Worm (Caenorhabditis elegans): ENCODE results near the gene lgc-20.

The lgc-20 gene

ce11 chrII:11345570-11346029 is 2.2 kb upstream of the lgc-20 start, which contains the start of gene nduf-11 (continued):
- TF ChIP-seq mef-2 (tag; optimal IDR thresholded peaks at IDR 0.05) (no peak), nhr-76 (tag; optimal IDR thresholded peaks at IDR 0.05) (no peak), hpl-2 (GFP tag; optimal IDR thresholded peaks at IDR 0.05) (no peak), egl-13 (tag; optimal IDR thresholded peaks at IDR 0.05) (peak; percentile 56), tlp-1 (tag; optimal IDR thresholded peaks at IDR 0.05) (no peak), nhr-20 (tag; optimal IDR thresholded peaks at IDR 0.05) (peak; percentile 87), xbp-1 (tag; optimal IDR thresholded peaks at IDR 0.05) (peak; percentile 87), efl-3 (GFP tag; optimal IDR thresholded peaks at IDR 0.05) (peak; percentile 8), mep-1 (tag; optimal IDR thresholded peaks at IDR 0.05) (peak; percentile 93)

ce11 chrII:11344554-11344953 is 1.1 kb upstream of the lgc-20 start:
- no peak for TF ChIP-seq ceh-63 (GFP tag; optimal IDR thresholded peaks at IDR 0.05)
- no peak for TF ChIP-seq zip-4 (GFP tag; optimal IDR thresholded peaks at IDR 0.05)
- TF ChIP-seq rnt-1 (tag; optimal IDR thresholded peaks at IDR 0.05): no peak

- no peak for TF ChIP-seq nhr-90 (tag; optimal IDR thresholded peaks at IDR 0.05; ENCODE audit: poor library complexity)
- no peak for TF ChIP-seq lin-35 (GFP tag; optimal IDR thresholded peaks at IDR 0.05)
- no peak for TF ChIP-seq unc-130 (tag; optimal IDR thresholded peaks at IDR 0.05)
- no peak for TF ChIP-seq xbp-1 (tag; optimal IDR thresholded peaks at IDR 0.05)
- no peak for TF ChIP-seq egl-13 (tag; optimal IDR thresholded peaks at IDR 0.05)
- TF ChIP-seq nhr-85 (tag): no peak
- no peak for TF ChIP-seq Y116A8C.19 (tag; optimal IDR thresholded peaks at IDR 0.05; ENCODE audit: borderline replicate concordance)
- TF ChIP-seq nhr-71 (tag; optimal IDR thresholded peaks at IDR 0.05): no peak
- TF ChIP-seq zip-4 (GFP tag; optimal IDR thresholded peaks at IDR 0.05): no peak
- TF ChIP-seq unc-86 (tag; optimal IDR thresholded peaks at IDR 0.05): no peak
- no peak for TF ChIP-seq nhr-11 (tag; optimal IDR thresholded peaks at IDR 0.05)
- TF ChIP-seq hlh-4 (tag; optimal IDR thresholded peaks at IDR 0.05): no peak
- no peak for TF ChIP-seq swsn-7 (tag; optimal IDR thresholded peaks at IDR 0.05)
- TF ChIP-seq dsc-1 (tag; optimal IDR thresholded peaks at IDR 0.05): no peak
- TF ChIP-seq aha-1 (tag; optimal IDR thresholded peaks at IDR 0.05): no peak
- no peak for TF ChIP-seq nhr-76 (tag; optimal IDR thresholded peaks at IDR 0.05)
- no peak for TF ChIP-seq nhr-77 (tag; optimal IDR thresholded peaks at IDR 0.05)
- no peak for TF ChIP-seq unc-30 (tag; optimal IDR thresholded peaks at IDR 0.05)
Observed at ce11 chrII:11339507-11339906, 3.9 kb downstream of the lgc-20 start, which contains the start of gene rmd-3. TSS of gene rmd-3 (minus strand) at chrII:11339607.

ce11 chrII:11337497-11338040 is 5.8 kb downstream of the lgc-20 start, which contains the start of gene sqt-1:
TSS of gene sqt-1 (minus strand) at chrII:11337837.
- no peak for TF ChIP-seq F16B12.6 (tag; optimal IDR thresholded peaks at IDR 0.05)
- TF ChIP-seq blmp-1 (tag; optimal IDR thresholded peaks at IDR 0.05): peak; percentile 48

ce11 chrII:11336640-11337241 is 6.7 kb downstream of the lgc-20 start:
- TF ChIP-seq swsn-7 (tag; optimal IDR thresholded peaks at IDR 0.05) (no peak), skn-1 (tag; optimal IDR thresholded peaks at IDR 0.05) (no peak), nhr-28 (tag; optimal IDR thresholded peaks at IDR 0.05) (no peak), C16A3.4 (tag; optimal IDR thresholded peaks at IDR 0.05) (no peak), unc-98 (GFP tag; IDR thresholded peaks at IDR 0.05) (no peak), nhr-12 (tag; optimal IDR thresholded peaks at IDR 0.05) (no peak), efl-1 (optimal IDR thresholded peaks at IDR 0.05) (no peak), efl-1 (GFP tag; optimal IDR thresholded peaks at IDR 0.05 in 1 of 2) (no peak), efl-3 (GFP tag; optimal IDR thresholded peaks at IDR 0.05) (no peak), ceh-90 (tag; optimal IDR thresholded peaks at IDR 0.05) (no peak), pax-3 (tag; optimal IDR thresholded peaks at IDR 0.05) (no peak), sptf-1 (tag; optimal IDR thresholded peaks at IDR 0.05) (no peak), unc-62 (GFP tag; optimal IDR thresholded peaks at IDR 0.05) (no peak), lsy-2 (tag; optimal IDR thresholded peaks at IDR 0.05) (no peak), fkh-10 (GFP tag; optimal IDR thresholded peaks at IDR 0.05) (no peak), grh-1 (GFP tag; IDR thresholded peaks at IDR 0.05) (no peak), ces-1 (GFP tag; optimal IDR thresholded peaks at IDR 0.05) (no peak), nhr-71 (tag; optimal IDR thresholded peaks at IDR 0.05) (no peak)
